Worm (Caenorhabditis elegans) whole organism, L4/young adult: ENCODE measurements around the gene lin-40.

Experiments
- W03F9.2 ChIP-seq: fragments of 150-350 bp; optimal IDR thresholded peaks from 2 replicates; lab custom pipeline; 2014; ENCODE audit warnings: missing biosample characterization, missing genetic modification characterization
- dao-5 ChIP-seq: sonication (generic microtip); optimal IDR thresholded peaks from 2 replicates; lab custom pipeline; 2016; ENCODE audit warnings: missing genotype, missing genetic modification characterization, moderate library complexity, missing compliant biosample characterization
- him-1 ChIP-seq: sonication (generic microtip); optimal IDR thresholded peaks from 2 replicates; lab custom pipeline; 2016; ENCODE audit warnings: missing genotype, missing genetic modification reagents, missing genetic modification characterization, missing compliant biosample characterization

- TF ChIP-seq dao-5, result no peak
- peak; percentile 38 for TF ChIP-seq him-1 (tag; lab: Kevin White, UChicago)
- TF ChIP-seq W03F9.2 (tag; lab: Kevin White, UChicago), result no peak
Observed at ce11 chrV:3716279-3716887, 11.6 kb downstream of the lin-40 start.
